Fruit fly (Drosophila melanogaster): ENCODE measurements around the gene heca.

DNA sequence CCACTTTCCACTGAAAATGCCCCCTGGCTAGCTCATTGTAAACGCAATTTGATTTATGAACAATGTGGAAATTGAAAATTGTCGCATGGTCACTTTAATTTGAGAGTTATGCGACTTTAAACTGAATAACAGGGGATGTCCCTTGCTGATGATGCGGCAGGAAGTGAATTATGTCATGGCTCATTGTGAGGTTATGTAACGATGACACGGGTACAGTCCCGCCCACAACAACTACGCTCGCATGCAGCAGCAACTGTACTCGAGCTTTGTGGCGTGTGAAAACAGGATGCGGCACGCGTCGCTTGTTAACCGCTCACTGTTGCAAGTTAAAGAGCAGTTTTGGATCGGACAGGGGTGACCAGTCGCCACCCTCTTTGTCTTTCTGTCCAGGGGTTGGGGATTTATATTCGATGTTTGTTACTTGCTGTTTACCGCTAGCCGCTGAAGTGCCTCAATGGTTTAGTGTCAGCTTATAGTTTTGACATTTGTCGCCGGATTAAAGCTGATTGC, 139.1 kb downstream of the heca start:
- TF ChIP-seq h (optimal IDR thresholded peaks at IDR 0.05), result no peak
- no peak for TF ChIP-seq psq (optimal IDR thresholded peaks at IDR 0.05)
- TF ChIP-seq Myc (optimal IDR thresholded peaks at IDR 0.05), result no peak

All from Kc167 (cell line).